Fruit fly (Drosophila melanogaster): Measurements from ENCODE around the gene CG7369.

Gene CG7369

DNA sequence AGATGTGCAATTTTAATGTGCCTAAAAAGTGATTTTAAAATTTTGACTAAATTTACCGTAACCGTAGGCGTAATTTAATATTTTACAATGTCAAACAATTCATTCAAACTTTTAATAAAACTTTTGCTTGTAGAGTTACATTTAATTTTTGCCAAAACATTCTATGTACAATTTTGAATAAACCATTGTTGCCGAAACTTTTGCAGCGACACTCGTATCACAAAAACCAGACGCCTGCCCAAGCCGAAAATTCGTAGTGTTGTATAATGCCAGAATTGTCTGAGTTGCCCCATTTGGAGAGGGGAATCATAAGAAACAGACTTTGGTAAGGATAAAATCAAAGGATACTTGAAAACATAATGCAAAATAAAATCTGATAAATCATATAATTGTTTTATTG lies 54.0 kb downstream of the CG7369 start:
- no peak for TF ChIP-seq unc-4 (GFP tag; IDR thresholded peaks at IDR 0.05; ENCODE audit: partially characterized antibody)
- TF ChIP-seq D19A (tag; optimal IDR thresholded peaks at IDR 0.05), result no peak
- peak; percentile 73 for TF ChIP-seq stwl (tag; optimal IDR thresholded peaks at IDR 0.05)
- TF ChIP-seq Sox102F (GFP tag; optimal IDR thresholded peaks at IDR 0.05), result no peak
- TF ChIP-seq CG17385 (GFP tag; optimal IDR thresholded peaks at IDR 0.05), result no peak
- TF ChIP-seq CG18599 (GFP tag; optimal IDR thresholded peaks at IDR 0.05), result no peak
- no peak for TF ChIP-seq nerfin-1 (tag; optimal IDR thresholded peaks at IDR 0.05)
- no peak for TF ChIP-seq CG12659 (GFP tag; optimal IDR thresholded peaks at IDR 0.05)
- no peak for TF ChIP-seq CG17612 (GFP tag; IDR thresholded peaks at IDR 0.05)
- TF ChIP-seq CG10267 (tag; optimal IDR thresholded peaks at IDR 0.05), result peak; percentile 8
- no peak for TF ChIP-seq CG12744 (GFP tag; optimal IDR thresholded peaks at IDR 0.05)
- TF ChIP-seq CG1602 (GFP tag; optimal IDR thresholded peaks at IDR 0.05), result no peak
- TF ChIP-seq CG18476 (GFP tag; optimal IDR thresholded peaks at IDR 0.05), result peak; percentile 69
- no peak for TF ChIP-seq psq (GFP tag; optimal IDR thresholded peaks at IDR 0.05)
- no peak for TF ChIP-seq Blimp-1 (GFP tag; optimal IDR thresholded peaks at IDR 0.05)
- TF ChIP-seq CG11085 (GFP tag; IDR thresholded peaks at IDR 0.05), result no peak
- TF ChIP-seq repo (GFP tag; optimal IDR thresholded peaks at IDR 0.05), result no peak
- TF ChIP-seq CG6683 (GFP tag; optimal IDR thresholded peaks at IDR 0.05), result no peak
- no peak for TF ChIP-seq CG8281 (tag; optimal IDR thresholded peaks at IDR 0.05)
- TF ChIP-seq CG31365 (tag; optimal IDR thresholded peaks at IDR 0.05), result no peak
- TF ChIP-seq sug (tag; optimal IDR thresholded peaks at IDR 0.05), result no peak
- TF ChIP-seq mam (GFP tag; optimal IDR thresholded peaks at IDR 0.05), result no peak
- no peak for TF ChIP-seq ab (GFP tag; optimal IDR thresholded peaks at IDR 0.05)
- TF ChIP-seq Hr51 (GFP tag; optimal IDR thresholded peaks at IDR 0.05), result no peak
- TF ChIP-seq CG42726 (GFP tag; IDR thresholded peaks at IDR 0.05; ENCODE audit: partially characterized antibody), result no peak
- TF ChIP-seq pb (GFP tag; optimal IDR thresholded peaks at IDR 0.05), result no peak
- TF ChIP-seq Mrtf (GFP tag; IDR thresholded peaks at IDR 0.05), result no peak

Data from whole organism, embryonic.